Worm (Caenorhabditis elegans) whole organism, dauer: ENCODE results near the gene act-1.

Experiments used
- unc-62 ChIP-seq: sonication (generic microtip); optimal IDR thresholded peaks from 2 replicates; lab custom pipeline; 2017; ENCODE audit warnings: missing biosample characterization, missing genetic modification reagents, missing genetic modification characterization

act-1 gene

DNA sequence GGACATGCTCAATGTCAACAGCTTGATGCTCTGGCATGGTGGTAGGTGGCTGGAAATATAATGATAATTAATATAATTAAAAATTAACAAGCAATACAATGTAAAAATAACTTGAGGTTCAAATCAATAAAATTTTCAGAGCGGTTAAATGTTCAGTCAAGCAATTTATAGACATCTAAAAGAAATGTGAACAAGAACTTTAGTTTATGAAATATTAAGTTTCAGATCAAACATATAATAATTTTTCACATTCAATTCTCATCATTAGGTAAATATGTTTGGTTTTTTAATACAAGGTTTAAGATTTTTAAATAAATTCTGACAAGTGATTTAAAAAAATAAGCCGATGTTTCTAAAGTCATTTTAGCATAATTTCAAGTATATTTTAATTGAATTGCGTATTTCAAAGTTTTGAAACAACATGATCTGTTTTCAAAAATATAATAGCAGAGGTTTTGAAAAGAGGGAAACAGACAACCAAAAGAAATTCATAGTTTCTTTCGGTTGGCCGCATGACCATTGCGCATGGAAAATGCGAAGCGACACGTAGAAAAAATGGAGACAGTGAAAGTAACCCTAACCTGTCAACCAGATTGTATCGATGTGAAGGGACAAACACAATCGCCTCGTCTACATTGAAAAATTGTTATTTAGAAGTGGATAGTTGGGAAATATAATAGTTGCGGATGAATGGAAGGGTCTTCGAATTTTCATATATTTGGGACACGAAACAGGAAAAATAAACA is 20.4 kb upstream of the act-1 start, which contains the start of gene T04C12.11:
TSS of gene T04C12.11 (minus strand) at position 51 of the 746 bp plus-strand sequence.
- TF ChIP-seq unc-62 (GFP tag; lab: Kevin White, UChicago), result no peak

DNA sequence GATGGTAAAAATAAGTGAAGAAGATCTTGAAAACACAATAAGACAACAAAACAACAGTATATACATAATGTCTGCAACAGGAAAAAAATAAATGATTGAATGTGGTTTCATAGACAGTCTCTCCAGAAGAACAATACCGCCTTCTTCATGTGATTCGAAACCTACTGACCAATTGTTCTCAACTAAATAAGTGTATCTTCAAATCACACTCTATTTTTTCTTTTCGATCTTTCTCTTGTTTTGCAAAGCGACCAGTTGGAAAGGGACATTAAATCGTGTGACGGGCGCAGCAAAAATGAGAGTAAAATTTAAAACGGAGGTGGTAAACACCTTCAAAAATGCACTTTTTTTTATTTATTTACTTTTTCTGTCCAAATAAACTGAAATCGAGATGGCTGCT is 19.0 kb upstream of the act-1 start:
- TF ChIP-seq unc-62 (GFP tag; lab: Kevin White, UChicago), result no peak

DNA sequence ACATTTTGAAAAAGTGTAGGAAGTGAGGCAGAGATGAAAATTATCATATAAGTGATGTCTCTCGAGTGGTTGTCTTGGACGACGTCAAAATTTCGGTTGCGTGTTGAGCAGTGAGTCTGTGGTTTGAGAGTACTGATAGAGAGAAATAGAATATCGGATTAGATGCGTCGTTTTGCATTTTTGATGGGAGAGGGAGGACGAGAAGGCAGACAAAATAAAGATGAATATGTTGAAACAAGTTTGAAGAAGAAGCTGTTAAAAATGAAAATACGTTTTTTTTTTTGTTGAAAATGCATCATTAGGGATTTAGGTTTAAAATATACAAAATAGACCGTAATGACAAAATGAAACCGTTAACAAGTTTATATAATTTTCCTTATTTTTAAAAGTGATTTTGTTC is 17.7 kb upstream of the act-1 start, which contains the start of gene T04C12.9:
TSS of gene T04C12.9 (minus strand) at position 101 of the 400 bp plus-strand sequence.
- no peak for TF ChIP-seq unc-62 (GFP tag; lab: Kevin White, UChicago)

DNA sequence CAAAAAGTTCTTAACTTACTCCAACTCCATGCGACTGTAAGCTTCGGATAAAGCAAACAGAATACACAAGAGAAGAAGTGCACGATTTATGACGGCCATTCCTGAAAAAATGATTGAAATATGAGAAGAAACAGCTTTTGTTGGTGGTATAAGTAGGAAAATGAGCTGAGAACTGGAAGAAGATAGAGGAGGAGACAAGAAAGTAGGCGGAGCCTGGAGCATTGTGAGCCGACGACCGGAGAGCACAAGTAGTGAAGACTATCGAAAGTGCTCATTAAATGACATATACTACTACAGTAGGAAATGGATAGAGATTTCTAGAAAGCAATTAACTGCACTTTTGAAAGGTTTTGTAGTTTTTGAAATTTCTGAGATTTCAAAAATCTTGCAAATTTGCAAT is 15.3 kb upstream of the act-1 start, which contains the start of gene nlp-80:
TSS of gene nlp-80 (minus strand) at position 101 of the 400 bp plus-strand sequence.
- TF ChIP-seq unc-62 (GFP tag; lab: Kevin White, UChicago), result no peak

DNA sequence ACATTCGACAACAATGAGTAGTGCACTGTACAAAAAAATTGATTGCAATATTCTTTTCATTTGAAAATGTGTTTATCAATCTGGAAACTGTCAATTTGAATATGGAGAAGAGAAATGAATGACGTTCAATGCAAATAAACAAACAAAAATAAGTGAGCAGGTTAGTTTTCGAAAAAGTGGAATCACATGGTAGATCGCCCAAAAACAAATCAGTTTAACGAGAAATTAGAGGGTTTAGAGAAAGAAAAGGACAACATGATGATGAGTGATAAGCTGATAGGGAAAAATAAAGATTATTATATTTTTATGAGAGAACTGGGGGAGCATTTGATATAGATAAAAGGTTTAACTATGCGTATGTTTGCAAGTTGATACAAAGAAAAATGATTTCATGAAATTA is 11.6 kb upstream of the act-1 start, which contains the start of gene T04C12.8:
TSS of gene T04C12.8 (minus strand) at position 82 of the 400 bp plus-strand sequence.
- no peak for TF ChIP-seq unc-62 (GFP tag; lab: Kevin White, UChicago)

DNA sequence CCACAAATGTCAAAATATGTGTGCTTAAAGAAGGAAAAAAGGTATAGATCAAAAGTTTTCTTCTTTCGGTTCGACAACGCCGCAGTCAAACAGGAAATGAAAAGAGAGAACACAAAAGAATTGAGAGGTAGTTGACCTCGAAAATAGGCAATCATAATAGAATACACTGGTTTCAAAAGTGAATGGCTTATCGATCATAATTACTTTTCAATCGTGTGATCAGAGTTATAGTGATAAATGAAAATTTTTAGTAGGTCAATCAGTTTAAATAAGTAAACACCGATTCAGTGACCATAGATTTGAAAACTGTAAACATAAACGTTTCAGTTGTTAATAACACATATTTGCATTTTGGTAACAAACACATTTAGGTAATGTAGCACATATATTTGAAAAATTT is 10.5 kb upstream of the act-1 start:
- TF ChIP-seq unc-62 (GFP tag; lab: Kevin White, UChicago), result no peak

DNA sequence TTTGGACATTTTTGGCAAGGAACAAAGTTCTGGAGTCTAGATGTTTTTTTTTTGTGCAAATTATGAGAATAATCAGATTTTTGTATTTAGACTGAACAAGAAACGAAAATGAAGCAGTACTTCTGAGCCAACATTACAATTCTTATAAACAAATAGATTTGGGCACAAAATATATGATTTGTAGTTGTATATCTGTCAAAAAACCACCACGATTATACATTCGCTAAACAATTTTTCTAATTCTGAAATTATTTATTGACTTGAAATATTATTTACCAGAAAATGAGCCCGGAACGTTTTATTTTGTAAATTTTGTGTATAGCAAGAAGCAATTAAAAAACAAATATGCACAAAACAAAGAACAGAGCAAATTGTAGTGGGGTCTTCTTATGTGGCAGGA is 9.4 kb upstream of the act-1 start:
- no peak for TF ChIP-seq unc-62 (GFP tag; lab: Kevin White, UChicago)

DNA sequence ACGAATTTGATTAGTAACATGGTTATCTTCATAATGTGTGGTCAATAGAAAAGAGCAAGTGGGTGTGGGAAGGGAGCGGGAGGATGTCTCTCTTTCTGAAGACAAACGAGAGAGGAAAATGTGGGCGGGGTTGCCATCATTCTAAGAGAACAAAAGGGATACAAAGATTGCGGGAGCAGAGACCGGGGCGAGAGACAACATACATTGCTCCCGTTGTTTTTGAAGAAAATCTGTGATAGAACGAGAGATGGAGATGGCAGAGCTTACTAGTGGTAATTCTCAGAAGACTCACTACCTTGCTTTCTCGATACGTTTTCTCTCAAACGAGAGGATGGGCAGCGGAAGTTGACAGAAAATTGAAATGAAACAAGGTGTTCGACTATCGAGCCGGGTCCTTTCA is 7.5 kb upstream of the act-1 start:
- TF ChIP-seq unc-62 (GFP tag; lab: Kevin White, UChicago), result no peak

DNA sequence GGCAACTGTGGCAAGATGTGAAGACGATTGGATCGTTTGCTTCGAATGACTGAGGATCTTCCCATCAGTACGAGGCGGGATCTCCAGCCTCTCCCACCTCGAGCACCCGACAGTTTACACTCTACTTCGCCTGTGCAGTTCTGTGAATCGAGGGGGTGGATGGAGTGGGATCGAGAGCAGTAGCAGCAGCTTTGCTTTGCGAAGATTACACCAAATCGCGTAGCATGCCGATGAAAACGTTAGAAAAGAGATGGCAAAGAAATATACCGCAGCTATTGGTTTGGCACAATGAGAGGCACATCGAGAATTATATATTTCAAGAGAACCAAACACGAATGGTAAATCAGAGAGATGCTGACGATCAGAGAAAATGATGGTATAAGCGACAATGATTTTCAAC is 6.4 kb upstream of the act-1 start, which contains the start of gene act-3:
TSS of gene act-3 (minus strand) at position 51 of the 400 bp plus-strand sequence.
- no peak for TF ChIP-seq unc-62 (GFP tag; lab: Kevin White, UChicago)

DNA sequence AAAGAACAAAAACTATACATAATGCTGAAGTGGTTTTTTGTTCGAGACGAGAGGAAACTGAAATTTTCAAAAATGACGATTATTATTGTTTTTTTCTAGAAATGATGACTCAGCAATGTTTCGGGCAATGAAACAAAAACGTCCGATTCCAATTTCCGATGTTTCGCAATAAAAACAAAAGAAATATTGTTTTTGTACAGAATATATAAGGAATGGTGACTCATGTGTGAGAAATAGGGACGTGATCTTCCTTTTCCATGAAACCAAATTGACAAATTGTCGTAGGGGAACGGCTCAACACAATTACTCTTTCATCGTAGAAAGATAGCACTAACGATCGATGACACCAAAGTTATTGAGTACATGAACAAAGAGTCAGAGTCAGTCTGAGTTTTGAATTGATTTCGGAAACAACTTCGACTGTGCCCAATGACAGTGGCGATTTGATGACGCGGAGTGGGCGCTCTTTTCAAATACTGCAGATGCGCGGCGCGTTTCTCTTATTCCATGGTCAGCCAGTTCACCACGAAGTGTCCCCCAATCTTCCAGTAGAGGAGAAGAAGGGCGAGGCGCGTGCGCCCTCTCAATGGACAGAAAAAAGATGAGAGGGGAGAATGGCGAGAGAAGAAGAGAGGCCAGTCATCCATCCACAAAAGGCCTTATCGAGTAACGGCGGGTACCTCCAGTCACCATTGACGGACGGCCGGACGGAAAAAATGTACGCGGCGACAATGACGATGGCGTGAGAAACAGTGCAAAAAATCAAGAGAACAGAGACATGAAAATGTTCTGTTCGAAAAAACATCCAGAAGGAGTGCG is 5.4 kb upstream of the act-1 start:
- no peak for TF ChIP-seq unc-62 (GFP tag; lab: Kevin White, UChicago)

DNA sequence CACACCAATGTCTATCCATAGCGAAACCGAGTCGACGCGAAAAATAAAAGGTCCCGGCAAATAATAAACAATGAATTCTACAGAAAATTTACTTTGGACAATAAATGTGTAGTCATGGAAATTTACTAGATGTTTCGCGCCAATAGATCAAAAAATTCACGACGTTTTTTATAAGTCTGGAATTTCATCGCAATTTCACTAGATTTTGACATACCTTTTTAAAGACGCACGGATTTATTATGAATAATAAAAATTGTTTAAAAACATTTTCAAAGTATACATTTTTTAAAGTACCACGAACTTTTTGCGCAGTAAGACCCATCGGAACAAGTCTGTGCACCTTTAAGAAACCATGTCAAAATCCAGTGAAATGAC is 4.8 kb upstream of the act-1 start:
- no peak for TF ChIP-seq unc-62 (GFP tag; lab: Kevin White, UChicago)

DNA sequence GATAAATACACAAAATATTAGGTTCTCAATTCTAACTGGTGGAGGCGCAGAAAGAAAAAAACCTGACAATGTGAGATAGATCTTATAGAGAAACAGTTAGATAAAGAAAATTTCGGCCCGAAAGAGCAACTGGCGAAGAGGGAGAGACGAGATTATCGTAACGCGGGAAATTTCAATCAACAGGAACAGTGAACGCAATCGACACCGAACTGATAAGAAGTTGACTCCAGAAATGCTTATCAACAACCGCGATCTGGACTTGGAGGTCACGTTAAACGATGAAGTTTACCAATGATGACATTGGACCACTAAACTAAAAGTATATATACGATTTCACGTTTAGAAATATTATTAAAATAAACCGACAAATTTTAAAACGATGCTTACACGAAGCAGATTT is 4.4 kb upstream of the act-1 start:
- TF ChIP-seq unc-62 (GFP tag; lab: Kevin White, UChicago), result no peak

DNA sequence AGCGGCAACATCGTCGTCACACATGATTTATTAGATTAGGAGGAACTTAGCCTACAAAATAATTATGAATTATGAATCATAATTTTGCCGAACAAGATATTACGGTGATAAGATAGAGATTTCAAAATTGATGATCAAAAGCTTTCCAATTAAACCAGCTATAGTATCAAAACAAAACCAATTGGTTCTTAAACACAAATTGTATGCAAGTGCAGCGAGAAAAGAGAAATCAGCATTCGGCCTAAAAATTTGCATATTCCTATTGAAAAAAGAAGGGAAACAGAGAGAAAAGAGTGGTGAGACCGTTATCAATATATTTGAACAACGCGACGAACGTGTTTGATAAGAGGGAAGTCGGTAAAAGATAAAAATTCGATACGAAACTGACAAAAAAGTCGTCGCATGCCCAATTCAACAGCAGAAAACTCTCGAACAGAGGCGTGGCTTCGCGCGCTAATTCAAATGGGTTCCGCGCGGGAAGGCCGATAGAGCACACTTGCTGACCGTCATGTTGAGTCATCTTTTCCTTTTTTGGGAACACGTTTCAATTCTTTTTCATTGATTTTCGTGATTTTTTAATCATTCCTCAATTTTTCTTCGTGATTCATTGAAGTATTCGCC is 2.6 kb upstream of the act-1 start, which contains the start of gene act-2:
TSS of gene act-2 (minus strand) at position 51 of the 621 bp plus-strand sequence.
- TF ChIP-seq unc-62 (GFP tag; lab: Kevin White, UChicago), result no peak

DNA sequence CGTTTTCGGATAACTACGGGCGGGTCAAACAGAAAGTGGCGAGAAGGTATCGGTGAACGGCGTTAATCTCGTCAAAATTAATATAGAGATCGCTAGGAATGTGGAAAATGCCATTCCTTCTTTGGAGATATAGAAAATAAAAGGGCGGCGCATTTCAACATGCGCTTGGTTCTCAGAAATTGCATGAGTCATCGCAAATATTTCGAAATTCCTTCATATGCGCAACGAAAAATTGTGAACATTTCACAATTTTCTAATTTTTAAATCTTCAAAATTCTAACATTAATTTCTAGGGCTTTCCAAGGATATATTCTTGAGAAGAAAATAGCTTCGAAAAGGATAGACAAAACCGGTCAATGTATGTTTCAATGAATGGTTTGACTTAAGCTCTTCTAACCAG is 2.0 kb upstream of the act-1 start:
- TF ChIP-seq unc-62 (GFP tag; lab: Kevin White, UChicago), result no peak

DNA sequence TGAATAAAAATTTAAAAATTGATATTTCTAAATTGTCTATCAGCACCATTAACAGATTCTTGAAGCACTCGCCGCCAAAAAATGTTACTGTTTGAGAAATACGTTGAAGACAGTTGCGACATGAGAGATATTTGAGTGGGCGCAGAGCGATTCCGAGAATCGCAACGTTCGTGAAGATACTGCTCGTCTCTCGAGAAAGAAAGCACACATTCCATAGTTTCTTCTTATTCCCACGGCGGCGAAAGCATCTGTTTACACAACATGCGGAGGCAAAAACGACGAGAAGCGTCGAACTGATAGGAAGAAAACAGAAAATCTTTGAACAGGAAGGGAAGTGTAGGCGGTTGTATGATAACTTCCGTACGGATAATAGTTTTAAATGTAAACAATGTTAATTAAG is 1.6 kb downstream of the act-1 start:
- TF ChIP-seq unc-62 (GFP tag; lab: Kevin White, UChicago), result no peak

DNA sequence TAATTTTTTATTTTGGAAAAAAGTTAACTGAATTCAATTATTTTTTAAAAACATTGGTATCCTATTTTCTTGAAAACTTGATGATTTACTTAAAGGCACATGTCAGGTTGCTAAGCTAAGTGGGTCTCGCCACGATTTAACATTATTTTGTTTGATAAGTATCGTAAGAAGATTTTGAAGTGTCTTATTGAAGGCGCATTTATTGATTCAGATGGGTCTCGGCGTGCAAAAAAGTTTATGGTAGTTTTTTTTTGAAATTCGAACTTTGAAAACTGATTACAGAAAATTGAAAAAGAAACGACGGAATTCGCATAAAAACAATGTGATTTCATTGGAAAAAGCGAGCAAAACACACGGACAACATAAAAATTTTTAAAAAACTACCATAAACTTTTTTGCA is 2.1 kb downstream of the act-1 start:
- TF ChIP-seq unc-62 (GFP tag; lab: Kevin White, UChicago), result no peak
